Worm (Caenorhabditis elegans) whole organism, L2 larva: Measurements from ENCODE around the gene T08A11.1.
A peak's percentile ranks its signal among the peaks of the same experiment; 100 is the strongest.

ENCODE experiments used
- C34F6.9 ChIP-seq: fragments of 150-350 bp; optimal IDR thresholded peaks from 2 replicates; lab custom pipeline; 2014; ENCODE audit warnings: missing biosample characterization, missing genetic modification characterization
- F13H6.1 ChIP-seq: sonication (generic microtip); optimal IDR thresholded peaks from 2 replicates; lab custom pipeline; 2016; ENCODE audit warnings: missing genetic modification characterization, missing compliant biosample characterization
- R02D3.7 ChIP-seq: fragments of 150-350 bp; optimal IDR thresholded peaks from 2 replicates; lab custom pipeline; 2014; ENCODE audit warnings: missing biosample characterization, missing genetic modification characterization
- Y55F3AM.14 ChIP-seq: fragments of 200-800 bp; sonication (Bioruptor generic); optimal IDR thresholded peaks from 2 replicates; lab custom pipeline; 2018; ENCODE audit warnings: mild to moderate bottlenecking, missing genetic modification characterization, missing compliant biosample characterization
- ZK546.5 ChIP-seq: sonication (generic microtip); optimal IDR thresholded peaks from 2 replicates; lab custom pipeline; 2017; ENCODE audit warnings: missing biosample characterization, missing genetic modification characterization
- alr-1 ChIP-seq: fragments of 150-350 bp; optimal IDR thresholded peaks from 2 replicates; lab custom pipeline; 2014; ENCODE audit warnings: missing biosample characterization, missing genetic modification characterization
- aly-2 ChIP-seq: fragments of 150-350 bp; optimal IDR thresholded peaks from 2 replicates; lab custom pipeline; 2014; ENCODE audit warnings: missing biosample characterization, missing genetic modification characterization
- blmp-1 ChIP-seq: sonication (generic microtip); optimal IDR thresholded peaks from 2 replicates; lab custom pipeline; 2017; ENCODE audit warnings: missing genetic modification characterization, mild to moderate bottlenecking, missing compliant biosample characterization, antibody characterized with exemption, moderate library complexity; ENCODE audit not compliant: insufficient read depth
- ceh-16 ChIP-seq: fragments of 150-350 bp; optimal IDR thresholded peaks from 2 replicates; lab custom pipeline; 2014; ENCODE audit warnings: missing biosample characterization, missing genetic modification characterization
- crh-2 ChIP-seq: sonication (generic microtip); optimal IDR thresholded peaks from 2 replicates; lab custom pipeline; 2017; ENCODE audit warnings: missing biosample characterization, missing genetic modification characterization
- egl-27 ChIP-seq: sonication (generic microtip); optimal IDR thresholded peaks from 3 replicates; lab custom pipeline; 2017; ENCODE audit warnings: missing biosample characterization, missing genetic modification reagents, missing genetic modification characterization
- elt-1 ChIP-seq: fragments of 150-350 bp; optimal IDR thresholded peaks from 2 replicates; lab custom pipeline; 2014; ENCODE audit warnings: missing biosample characterization, missing genetic modification characterization
- fos-1 ChIP-seq: fragments of 150-350 bp; optimal IDR thresholded peaks from 2 replicates; lab custom pipeline; 2014; ENCODE audit warnings: missing biosample characterization, missing genetic modification characterization
- gmeb-1 ChIP-seq: fragments of 150-350 bp; optimal IDR thresholded peaks from 2 replicates; lab custom pipeline; 2014; ENCODE audit warnings: missing biosample characterization, missing genetic modification characterization
- lin-11 ChIP-seq: fragments of 150-350 bp; sonication (generic microtip); optimal IDR thresholded peaks from 2 replicates; lab custom pipeline; 2014; ENCODE audit warnings: missing biosample characterization, missing genetic modification characterization, inconsistent platforms, mixed read lengths
- lin-13 ChIP-seq: fragments of 150-350 bp; optimal IDR thresholded peaks from 2 replicates; lab custom pipeline; 2014; ENCODE audit warnings: missing biosample characterization, missing genetic modification reagents, missing genetic modification characterization
- lin-39 ChIP-seq: fragments of 150-350 bp; optimal IDR thresholded peaks from 2 replicates; lab custom pipeline; 2014; ENCODE audit warnings: missing biosample characterization, missing genetic modification reagents, missing genetic modification characterization
- lsy-2 ChIP-seq, 2 experiments: fragments of 150-350 bp in 1 of 2; sonication (generic microtip) in 1 of 2; optimal IDR thresholded peaks; 2 replicates each; lab custom pipeline; 2014 to 2017; ENCODE audit warnings: missing biosample characterization in 2 of 2, missing genetic modification characterization in 2 of 2
- mab-5 ChIP-seq: fragments of 150-350 bp; optimal IDR thresholded peaks from 2 replicates; lab custom pipeline; 2014; ENCODE audit warnings: missing biosample characterization, missing genetic modification characterization
- mbf-1 ChIP-seq: sonication (generic microtip); optimal IDR thresholded peaks from 2 replicates; lab custom pipeline; 2017; ENCODE audit warnings: missing biosample characterization, missing genetic modification characterization
- mdl-1 ChIP-seq, 2 experiments: fragments of 150-350 bp in 1 of 2; sonication (generic microtip) in 1 of 2; optimal IDR thresholded peaks; 2 replicates each; lab custom pipeline; 2017; ENCODE audit warnings: missing biosample characterization in 2 of 2, missing genetic modification characterization in 2 of 2
- nhr-11 ChIP-seq: fragments of 150-350 bp; optimal IDR thresholded peaks from 2 replicates; lab custom pipeline; 2014; ENCODE audit warnings: missing biosample characterization, missing genetic modification characterization
- nhr-12 ChIP-seq: fragments of 150-350 bp; optimal IDR thresholded peaks from 2 replicates; lab custom pipeline; 2014; ENCODE audit warnings: missing biosample characterization, missing genetic modification characterization
- nhr-129 ChIP-seq: fragments of 150-350 bp; optimal IDR thresholded peaks from 2 replicates; lab custom pipeline; 2014; ENCODE audit warnings: missing biosample characterization, missing genetic modification characterization
- nhr-21 ChIP-seq: fragments of 150-350 bp; optimal IDR thresholded peaks from 2 replicates; lab custom pipeline; 2014; ENCODE audit warnings: missing biosample characterization, missing genetic modification characterization
- nhr-23 ChIP-seq: fragments of 150-350 bp; optimal IDR thresholded peaks from 2 replicates; lab custom pipeline; 2014; ENCODE audit warnings: missing biosample characterization, missing genetic modification reagents, missing genetic modification characterization
- nhr-237 ChIP-seq: fragments of 150-350 bp; optimal IDR thresholded peaks from 2 replicates; lab custom pipeline; 2014; ENCODE audit warnings: missing biosample characterization, missing genetic modification characterization
- nhr-25 ChIP-seq: fragments of 150-350 bp; sonication (generic microtip); optimal IDR thresholded peaks from 3 replicates; lab custom pipeline; 2014; ENCODE audit warnings: missing biosample characterization, missing genetic modification characterization
- nhr-6 ChIP-seq: fragments of 150-350 bp; optimal IDR thresholded peaks from 2 replicates; lab custom pipeline; 2014; ENCODE audit warnings: missing biosample characterization, missing genetic modification characterization
- peb-1 ChIP-seq: fragments of 150-350 bp; optimal IDR thresholded peaks from 2 replicates; lab custom pipeline; 2014; ENCODE audit warnings: missing biosample characterization, missing genetic modification characterization
- sem-4 ChIP-seq: fragments of 150-350 bp; optimal IDR thresholded peaks from 2 replicates; lab custom pipeline; 2014; ENCODE audit warnings: missing biosample characterization, missing genetic modification reagents, missing genetic modification characterization
- skn-1 ChIP-seq: sonication (generic microtip); optimal IDR thresholded peaks from 2 replicates; lab custom pipeline; 2017; ENCODE audit warnings: missing biosample characterization, missing genetic modification characterization
- sma-3 ChIP-seq: sonication (generic microtip); optimal IDR thresholded peaks from 2 replicates; lab custom pipeline; 2016; ENCODE audit warnings: missing genetic modification reagents, missing genetic modification characterization, missing compliant biosample characterization
- sma-9 ChIP-seq, 2 experiments: fragments of 150-350 bp in 1 of 2; sonication (generic microtip) in 1 of 2; optimal IDR thresholded peaks; 2 replicates each; lab custom pipeline; 2014 to 2016; ENCODE audit warnings: missing genetic modification characterization in 2 of 2, mild to moderate bottlenecking in 1 of 2, missing biosample characterization in 1 of 2, missing compliant biosample characterization in 1 of 2, missing genetic modification reagents in 1 of 2, moderate library complexity in 1 of 2
- snpc-4 ChIP-seq: fragments of 150-350 bp; optimal IDR thresholded peaks from 2 replicates; lab custom pipeline; 2014; ENCODE audit warnings: missing biosample characterization, missing genetic modification characterization
- unc-55 ChIP-seq: fragments of 150-350 bp; sonication (generic microtip); optimal IDR thresholded peaks from 3 replicates; lab custom pipeline; 2014; ENCODE audit warnings: missing biosample characterization, missing genetic modification reagents, missing genetic modification characterization
- unc-62 ChIP-seq: fragments of 150-350 bp; optimal IDR thresholded peaks from 2 replicates; lab custom pipeline; 2014; ENCODE audit warnings: missing biosample characterization, missing genetic modification reagents, missing genetic modification characterization
- zag-1 ChIP-seq: fragments of 150-350 bp; optimal IDR thresholded peaks from 2 replicates; lab custom pipeline; 2014; ENCODE audit warnings: missing biosample characterization, missing genetic modification characterization
- ztf-1 ChIP-seq: fragments of 200-800 bp; sonication (Bioruptor generic); conservative IDR thresholded peaks from 2 replicates; pipeline ENCODE4 v1.3.6; 2022; ENCODE audit warnings: missing genetic modification characterization, missing compliant biosample characterization
- ztf-4 ChIP-seq: fragments of 150-350 bp; optimal IDR thresholded peaks from 2 replicates; lab custom pipeline; 2014; ENCODE audit warnings: missing biosample characterization, missing genetic modification characterization

T08A11.1 gene

ce11 chrIII:4289952-4290351 is 27.0 kb upstream of the T08A11.1 start:
- TF ChIP-seq nhr-21 (tag; lab: Kevin White, UChicago) (no peak), nhr-23 (no peak), F13H6.1 (tag; lab: Kevin White, UChicago) (no peak), nhr-12 (tag; lab: Kevin White, UChicago) (no peak), fos-1 (no peak), ZK546.5 (no peak)

- TF ChIP-seq mdl-1 (tag; optimal IDR thresholded peaks at IDR 0.05; lab: Kevin White, UChicago) (no peak), ceh-16 (tag; lab: Kevin White, UChicago) (no peak), peb-1 (tag; lab: Kevin White, UChicago) (no peak), nhr-237 (tag; lab: Kevin White, UChicago) (no peak), lin-39 (tag; lab: Kevin White, UChicago) (no peak), zag-1 (tag; lab: Kevin White, UChicago) (no peak), nhr-11 (tag; lab: Kevin White, UChicago) (no peak), sma-3 (no peak), snpc-4 (no peak)
Observed at ce11 chrIII:4287379-4287778, 24.4 kb upstream of the T08A11.1 start, which contains the start of gene R10E4.3. TSS of gene R10E4.3 (minus strand) at chrIII:4287479.

ce11 chrIII:4284732-4285165 is 21.8 kb upstream of the T08A11.1 start:
- TF ChIP-seq F13H6.1 (tag; lab: Kevin White, UChicago), result peak; percentile 93
- TF ChIP-seq nhr-129 (tag; lab: Kevin White, UChicago), result peak; percentile 82
- TF ChIP-seq nhr-25 (tag; lab: Kevin White, UChicago), result peak; percentile 95
- TF ChIP-seq lin-13 (GFP tag; lab: Kevin White, UChicago), result peak; percentile 38
- TF ChIP-seq nhr-6 (tag; lab: Kevin White, UChicago), result peak; percentile 41
- TF ChIP-seq elt-1 (tag; lab: Kevin White, UChicago), result no peak
- TF ChIP-seq mdl-1 (tag; optimal IDR thresholded peaks at IDR 0.05; lab: Kevin White, UChicago), result peak in 1 of 2 experiments; percentile 82
- peak; percentile 79 for TF ChIP-seq fos-1
- TF ChIP-seq lin-39 (tag; lab: Kevin White, UChicago), result no peak
- peak; percentile 93 for TF ChIP-seq sma-9 (GFP tag; optimal IDR thresholded peaks at IDR 0.05; lab: Kevin White, UChicago)
- TF ChIP-seq sma-9 (tag; optimal IDR thresholded peaks at IDR 0.05; lab: Kevin White, UChicago), result no peak
- no peak for TF ChIP-seq alr-1
- TF ChIP-seq mbf-1 (tag; lab: Kevin White, UChicago), result no peak
- TF ChIP-seq gmeb-1 (tag; lab: Kevin White, UChicago), result peak; percentile 58
- peak; percentile 30 for TF ChIP-seq snpc-4
- TF ChIP-seq unc-62 (GFP tag; lab: Kevin White, UChicago), result no peak
- TF ChIP-seq crh-2 (tag; lab: Kevin White, UChicago), result peak; percentile 73
- TF ChIP-seq unc-55 (GFP tag; lab: Kevin White, UChicago), result no peak
- peak; percentile 79 for TF ChIP-seq blmp-1 (tag; lab: Kevin White, UChicago)
- peak; percentile 72 for TF ChIP-seq egl-27 (tag; lab: Kevin White, UChicago)
- peak; percentile 90 for TF ChIP-seq ceh-16 (tag; lab: Kevin White, UChicago)
- TF ChIP-seq Y55F3AM.14 (GFP tag; lab: Kevin White, UChicago), result peak; percentile 62
- peak; percentile 13 for TF ChIP-seq mab-5
- peak in 1 of 2 experiments; percentile 85 for TF ChIP-seq lsy-2 (tag; optimal IDR thresholded peaks at IDR 0.05; lab: Kevin White, UChicago)
- TF ChIP-seq C34F6.9, result peak; percentile 56
- peak; percentile 97 for TF ChIP-seq sma-3
- TF ChIP-seq nhr-21 (tag; lab: Kevin White, UChicago), result peak; percentile 87
- no peak for TF ChIP-seq R02D3.7 (tag; lab: Kevin White, UChicago)
- TF ChIP-seq ZK546.5, result no peak
- no peak for TF ChIP-seq skn-1 (tag; lab: Kevin White, UChicago)
- TF ChIP-seq sem-4 (tag; lab: Kevin White, UChicago), result peak; percentile 58

ce11 chrIII:4283175-4283574 is 20.2 kb upstream of the T08A11.1 start:
- TF ChIP-seq ZK546.5 (no peak), sma-9 (GFP tag; optimal IDR thresholded peaks at IDR 0.05; lab: Kevin White, UChicago) (peak; percentile 80), sma-9 (tag; optimal IDR thresholded peaks at IDR 0.05; lab: Kevin White, UChicago) (no peak), C34F6.9 (peak; percentile 35), nhr-129 (tag; lab: Kevin White, UChicago) (peak; percentile 68), lsy-2 (tag; optimal IDR thresholded peaks at IDR 0.05; lab: Kevin White, UChicago) (peak in 1 of 2 experiments; percentile 41), ztf-4 (tag; lab: Kevin White, UChicago) (peak; percentile 21), ztf-1 (no peak), lin-11 (tag; lab: Kevin White, UChicago) (no peak), gmeb-1 (tag; lab: Kevin White, UChicago) (no peak), F13H6.1 (tag; lab: Kevin White, UChicago) (peak; percentile 90), aly-2 (no peak), egl-27 (tag; lab: Kevin White, UChicago) (peak; percentile 44)
